Worm (Caenorhabditis elegans) whole organism, midembryonic: ENCODE data around the gene K07E8.6.

Source experiments
- T22C8.4 ChIP-seq: fragments of 200-800 bp; sonication (Bioruptor generic); IDR thresholded peaks from 2 replicates; pipeline ENCODE4 v1.3.6; 2022; ENCODE audit warnings: missing genetic modification characterization, missing compliant biosample characterization
- cog-1 ChIP-seq: sonication (generic microtip); optimal IDR thresholded peaks from 2 replicates; lab custom pipeline; 2016; ENCODE audit warnings: missing genetic modification characterization, missing compliant biosample characterization
- flt-1 ChIP-seq: fragments of 200-800 bp; sonication (Bioruptor generic); IDR thresholded peaks from 2 replicates; pipeline ENCODE4 v1.3.6; 2022; ENCODE audit warnings: missing genetic modification characterization, missing compliant biosample characterization
- klf-2 ChIP-seq: fragments of 200-800 bp; sonication (Bioruptor generic); conservative IDR thresholded peaks from 2 replicates; pipeline ENCODE4 v1.3.6; 2022; ENCODE audit warnings: missing genetic modification reagents, missing genetic modification characterization, missing compliant biosample characterization
- med-1 ChIP-seq: sonication (generic microtip); optimal IDR thresholded peaks from 2 replicates; lab custom pipeline; 2017; ENCODE audit warnings: missing genetic modification characterization, mild to moderate bottlenecking, missing compliant biosample characterization, antibody characterized with exemption, missing genetic modification reagents; ENCODE audit not compliant: insufficient read depth
- ref-1 ChIP-seq: fragments of 200-800 bp; sonication (Bioruptor generic); conservative IDR thresholded peaks from 2 replicates; pipeline ENCODE4 v1.3.6; 2022; ENCODE audit warnings: missing genetic modification reagents, missing genetic modification characterization, missing compliant biosample characterization
- tab-1 ChIP-seq: fragments of 200-800 bp; sonication (Bioruptor generic); IDR thresholded peaks from 2 replicates; pipeline ENCODE4 v1.3.6; 2022; ENCODE audit warnings: missing genetic modification characterization, missing compliant biosample characterization
- ztf-23 ChIP-seq: fragments of 200-800 bp; sonication (Bioruptor generic); IDR thresholded peaks from 2 replicates; pipeline ENCODE4 v1.3.6; 2022; ENCODE audit warnings: missing genetic modification reagents, missing genetic modification characterization, missing compliant biosample characterization
- ztf-29 ChIP-seq: fragments of 200-800 bp; sonication (Bioruptor generic); IDR thresholded peaks from 2 replicates; pipeline ENCODE4 v1.3.6; 2022; ENCODE audit warnings: missing genetic modification reagents, missing genetic modification characterization, missing compliant biosample characterization

Gene K07E8.6

ce11 chrII:639467-639866 is at the start of gene K07E8.6:
TSS of gene K07E8.6 (minus strand) at chrII:639567.
- no peak for TF ChIP-seq T22C8.4
- no peak for TF ChIP-seq ref-1 (GFP tag; lab: Robert Waterston, UW)
- no peak for TF ChIP-seq med-1 (GFP tag; lab: Kevin White, UChicago)
- no peak for TF ChIP-seq ztf-29
- no peak for TF ChIP-seq cog-1 (tag; lab: Kevin White, UChicago)
- no peak for TF ChIP-seq tab-1 (GFP tag; lab: Robert Waterston, UW)
- no peak for TF ChIP-seq ztf-23 (GFP tag; lab: Robert Waterston, UW)
- no peak for TF ChIP-seq flt-1 (GFP tag; lab: Robert Waterston, UW)
- no peak for TF ChIP-seq klf-2 (GFP tag; lab: Robert Waterston, UW)

ce11 chrII:684811-685210 is 45.4 kb upstream of the K07E8.6 start, which contains the start of gene T02H6.5:
TSS of gene T02H6.5 (plus strand) at chrII:685111.
- TF ChIP-seq cog-1 (tag; lab: Kevin White, UChicago) = no peak
- TF ChIP-seq tab-1 (GFP tag; lab: Robert Waterston, UW) = no peak
- TF ChIP-seq flt-1 (GFP tag; lab: Robert Waterston, UW) = no peak
- TF ChIP-seq ref-1 (GFP tag; lab: Robert Waterston, UW) = no peak
- no peak for TF ChIP-seq ztf-29
- no peak for TF ChIP-seq ztf-23 (GFP tag; lab: Robert Waterston, UW)
- TF ChIP-seq T22C8.4 = no peak
- no peak for TF ChIP-seq klf-2 (GFP tag; lab: Robert Waterston, UW)
- TF ChIP-seq med-1 (GFP tag; lab: Kevin White, UChicago) = no peak

- TF ChIP-seq cog-1 (tag; lab: Kevin White, UChicago) (no peak), T22C8.4 (no peak), tab-1 (GFP tag; lab: Robert Waterston, UW) (no peak), ztf-23 (GFP tag; lab: Robert Waterston, UW) (no peak), flt-1 (GFP tag; lab: Robert Waterston, UW) (no peak), med-1 (GFP tag; lab: Kevin White, UChicago) (no peak), ref-1 (GFP tag; lab: Robert Waterston, UW) (no peak), klf-2 (GFP tag; lab: Robert Waterston, UW) (no peak), ztf-29 (no peak)
Observed at ce11 chrII:683467-683866, 44.1 kb upstream of the K07E8.6 start, which contains the start of gene T02H6.6. TSS of gene T02H6.6 (plus strand) at chrII:683767.

ce11 chrII:682326-682725 is 43.0 kb upstream of the K07E8.6 start, which contains the start of gene T02H6.7:
TSS of gene T02H6.7 (plus strand) at chrII:682626.
- TF ChIP-seq med-1 (GFP tag; lab: Kevin White, UChicago) (no peak), T22C8.4 (no peak), ztf-23 (GFP tag; lab: Robert Waterston, UW) (no peak)

ce11 chrII:680612-681011 is 41.2 kb upstream of the K07E8.6 start, which contains the start of the genes T02H6.10 and T02H6.8:
TSS of gene T02H6.10 (minus strand) at chrII:680712.
TSS of gene T02H6.8 (plus strand) at chrII:680832.
- TF ChIP-seq T22C8.4 = no peak
- no peak for TF ChIP-seq ztf-23 (GFP tag; lab: Robert Waterston, UW)
- no peak for TF ChIP-seq ref-1 (GFP tag; lab: Robert Waterston, UW)
- no peak for TF ChIP-seq cog-1 (tag; lab: Kevin White, UChicago)
- no peak for TF ChIP-seq tab-1 (GFP tag; lab: Robert Waterston, UW)
- no peak for TF ChIP-seq klf-2 (GFP tag; lab: Robert Waterston, UW)
- TF ChIP-seq ztf-29 = no peak

- TF ChIP-seq flt-1 (GFP tag; lab: Robert Waterston, UW) (no peak), T22C8.4 (no peak), ztf-29 (no peak), tab-1 (GFP tag; lab: Robert Waterston, UW) (no peak), cog-1 (tag; lab: Kevin White, UChicago) (no peak), med-1 (GFP tag; lab: Kevin White, UChicago) (no peak), ref-1 (GFP tag; lab: Robert Waterston, UW) (no peak), klf-2 (GFP tag; lab: Robert Waterston, UW) (no peak), ztf-23 (GFP tag; lab: Robert Waterston, UW) (no peak)
Observed at ce11 chrII:678581-678980, 39.2 kb upstream of the K07E8.6 start, which contains the start of gene T02H6.9. TSS of gene T02H6.9 (plus strand) at chrII:678881.

- no peak for TF ChIP-seq klf-2 (GFP tag; lab: Robert Waterston, UW)
- TF ChIP-seq med-1 (GFP tag; lab: Kevin White, UChicago) = no peak
- no peak for TF ChIP-seq ztf-29
- no peak for TF ChIP-seq ztf-23 (GFP tag; lab: Robert Waterston, UW)
- no peak for TF ChIP-seq cog-1 (tag; lab: Kevin White, UChicago)
- TF ChIP-seq ref-1 (GFP tag; lab: Robert Waterston, UW) = no peak
- TF ChIP-seq tab-1 (GFP tag; lab: Robert Waterston, UW) = no peak
- no peak for TF ChIP-seq flt-1 (GFP tag; lab: Robert Waterston, UW)
Observed at ce11 chrII:675822-676221, 36.5 kb upstream of the K07E8.6 start.

ce11 chrII:675303-675702 is 35.9 kb upstream of the K07E8.6 start, which contains the start of gene Y39F10C.1:
TSS of gene Y39F10C.1 (plus strand) at chrII:675603.
- no peak for TF ChIP-seq ztf-23 (GFP tag; lab: Robert Waterston, UW)
- no peak for TF ChIP-seq tab-1 (GFP tag; lab: Robert Waterston, UW)
- no peak for TF ChIP-seq cog-1 (tag; lab: Kevin White, UChicago)
- no peak for TF ChIP-seq ztf-29
- no peak for TF ChIP-seq T22C8.4
- no peak for TF ChIP-seq klf-2 (GFP tag; lab: Robert Waterston, UW)
- TF ChIP-seq flt-1 (GFP tag; lab: Robert Waterston, UW) = no peak
- TF ChIP-seq ref-1 (GFP tag; lab: Robert Waterston, UW) = no peak
- no peak for TF ChIP-seq med-1 (GFP tag; lab: Kevin White, UChicago)

- TF ChIP-seq cog-1 (tag; lab: Kevin White, UChicago) (no peak), T22C8.4 (no peak), klf-2 (GFP tag; lab: Robert Waterston, UW) (no peak), tab-1 (GFP tag; lab: Robert Waterston, UW) (no peak), flt-1 (GFP tag; lab: Robert Waterston, UW) (no peak), ztf-23 (GFP tag; lab: Robert Waterston, UW) (no peak), med-1 (GFP tag; lab: Kevin White, UChicago) (no peak), ref-1 (GFP tag; lab: Robert Waterston, UW) (no peak), ztf-29 (no peak)
Observed at ce11 chrII:674116-674515, 34.7 kb upstream of the K07E8.6 start, which contains the start of gene Y39F10C.3. TSS of gene Y39F10C.3 (plus strand) at chrII:674416.
